Worm (Caenorhabditis elegans) whole organism, mixed stage, embryonic: ENCODE data around the gene F37H8.6.

ENCODE experiments used
- M03D4.4 ChIP-seq: sonication (generic microtip); optimal IDR thresholded peaks from 2 replicates; lab custom pipeline; 2017; ENCODE audit warnings: mild to moderate bottlenecking, missing genetic modification characterization, missing compliant biosample characterization
- bed-3 ChIP-seq: fragments of 200-800 bp; sonication (Bioruptor generic); optimal IDR thresholded peaks from 3 replicates; lab custom pipeline; 2018; ENCODE audit warnings: mild to moderate bottlenecking, missing genetic modification characterization, moderate library complexity, missing compliant biosample characterization
- blmp-1 ChIP-seq: fragments of 150-350 bp; optimal IDR thresholded peaks from 2 replicates; lab custom pipeline; 2014; ENCODE audit warnings: missing biosample characterization, missing genetic modification characterization
- ceh-39 ChIP-seq: fragments of 150-350 bp; optimal IDR thresholded peaks from 2 replicates; lab custom pipeline; 2014; ENCODE audit warnings: missing biosample characterization, missing genetic modification characterization
- ceh-43 ChIP-seq: fragments of 200-800 bp; sonication (Bioruptor generic); optimal IDR thresholded peaks from 2 replicates; lab custom pipeline; 2018; ENCODE audit warnings: mild to moderate bottlenecking, missing genetic modification characterization, moderate library complexity, missing compliant biosample characterization
- ceh-83 ChIP-seq: fragments of 200-800 bp; sonication (Bioruptor generic); optimal IDR thresholded peaks from 2 replicates; lab custom pipeline; 2018; ENCODE audit warnings: mild to moderate bottlenecking, missing genetic modification characterization, missing compliant biosample characterization
- ces-1 ChIP-seq: fragments of 150-350 bp; optimal IDR thresholded peaks from 2 replicates; lab custom pipeline; 2014; ENCODE audit warnings: missing biosample characterization, missing genetic modification reagents, missing genetic modification characterization
- cnd-1 ChIP-seq: fragments of 200-800 bp; sonication (Bioruptor generic); optimal IDR thresholded peaks from 2 replicates; lab custom pipeline; 2018; ENCODE audit warnings: mild to moderate bottlenecking, missing genetic modification characterization, missing compliant biosample characterization
- drap-1 ChIP-seq: fragments of 200-800 bp; sonication (Bioruptor generic); optimal IDR thresholded peaks from 3 replicates; lab custom pipeline; 2018; ENCODE audit warnings: mild to moderate bottlenecking, missing genetic modification characterization, missing compliant biosample characterization
- elt-1 ChIP-seq: sonication (generic microtip); optimal IDR thresholded peaks from 2 replicates; lab custom pipeline; 2017; ENCODE audit warnings: missing genetic modification characterization, mild to moderate bottlenecking, missing compliant biosample characterization, antibody characterized with exemption, moderate library complexity, borderline replicate concordance; ENCODE audit not compliant: insufficient read depth
- elt-3 ChIP-seq: fragments of 150-350 bp; optimal IDR thresholded peaks from 2 replicates; lab custom pipeline; 2014; ENCODE audit warnings: missing biosample characterization, missing genetic modification characterization
- flh-1 ChIP-seq: fragments of 200-800 bp; sonication (Bioruptor generic); optimal IDR thresholded peaks from 2 replicates; lab custom pipeline; 2018; ENCODE audit warnings: mild to moderate bottlenecking, missing genetic modification characterization, moderate library complexity, missing compliant biosample characterization
- ham-2 ChIP-seq: fragments of 200-800 bp; sonication (Bioruptor generic); optimal IDR thresholded peaks from 2 replicates; lab custom pipeline; 2018; ENCODE audit warnings: mild to moderate bottlenecking, missing genetic modification characterization, missing compliant biosample characterization
- hlh-1 ChIP-seq: fragments of 150-350 bp; optimal IDR thresholded peaks from 2 replicates; lab custom pipeline; 2014; ENCODE audit warnings: missing biosample characterization, missing genetic modification reagents, missing genetic modification characterization
- lin-13 ChIP-seq: fragments of 150-350 bp; optimal IDR thresholded peaks from 2 replicates; lab custom pipeline; 2014; ENCODE audit warnings: missing biosample characterization, missing genetic modification characterization
- lin-32 ChIP-seq: fragments of 200-800 bp; sonication (Bioruptor generic); optimal IDR thresholded peaks from 2 replicates; lab custom pipeline; 2018; ENCODE audit warnings: mild to moderate bottlenecking, missing genetic modification characterization, missing compliant biosample characterization
- lsy-2 ChIP-seq: fragments of 150-350 bp; optimal IDR thresholded peaks from 2 replicates; lab custom pipeline; 2014; ENCODE audit warnings: missing biosample characterization, missing genetic modification characterization
- mep-1 ChIP-seq: fragments of 150-350 bp; optimal IDR thresholded peaks from 2 replicates; lab custom pipeline; 2017; ENCODE audit warnings: missing biosample characterization, missing genetic modification reagents, missing genetic modification characterization, inconsistent platforms
- mls-2 ChIP-seq: sonication (generic microtip); optimal IDR thresholded peaks from 2 replicates; lab custom pipeline; 2016; ENCODE audit warnings: mild to moderate bottlenecking, missing genetic modification characterization, moderate library complexity, missing compliant biosample characterization
- nhr-12 ChIP-seq: fragments of 150-350 bp; optimal IDR thresholded peaks from 2 replicates; lab custom pipeline; 2014; ENCODE audit warnings: missing biosample characterization, missing genetic modification characterization
- nhr-2 ChIP-seq: fragments of 150-350 bp; optimal IDR thresholded peaks from 2 replicates; lab custom pipeline; 2014; ENCODE audit warnings: missing biosample characterization, missing genetic modification characterization
- nhr-237 ChIP-seq: fragments of 150-350 bp; optimal IDR thresholded peaks from 2 replicates; lab custom pipeline; 2014; ENCODE audit warnings: missing biosample characterization, missing genetic modification characterization
- nhr-28 ChIP-seq: fragments of 150-350 bp; optimal IDR thresholded peaks from 2 replicates; lab custom pipeline; 2014; ENCODE audit warnings: missing biosample characterization, missing genetic modification characterization
- nhr-76 ChIP-seq: sonication (generic microtip); optimal IDR thresholded peaks from 2 replicates; lab custom pipeline; 2017; ENCODE audit warnings: missing biosample characterization, missing genetic modification characterization
- pha-4 ChIP-seq: fragments of 150-350 bp; optimal IDR thresholded peaks from 2 replicates; lab custom pipeline; 2018; ENCODE audit warnings: missing biosample characterization, missing genetic modification reagents, missing genetic modification characterization
- sem-2 ChIP-seq: fragments of 200-800 bp; sonication (Bioruptor generic); optimal IDR thresholded peaks from 2 replicates; lab custom pipeline; 2018; ENCODE audit warnings: mild to moderate bottlenecking, missing genetic modification characterization, missing compliant biosample characterization
- snpc-4 ChIP-seq: fragments of 150-350 bp; optimal IDR thresholded peaks from 2 replicates; lab custom pipeline; 2014; ENCODE audit warnings: missing biosample characterization, missing genetic modification characterization
- sptf-1 ChIP-seq: sonication (generic microtip); optimal IDR thresholded peaks from 2 replicates; lab custom pipeline; 2017; ENCODE audit warnings: mild to moderate bottlenecking, missing genetic modification characterization, moderate library complexity, missing compliant biosample characterization
- tbx-8 ChIP-seq: fragments of 200-800 bp; sonication (Bioruptor generic); optimal IDR thresholded peaks from 2 replicates; lab custom pipeline; 2018; ENCODE audit warnings: mild to moderate bottlenecking, missing genetic modification characterization, moderate library complexity, missing compliant biosample characterization
- unc-120 ChIP-seq: sonication (generic microtip); optimal IDR thresholded peaks from 2 replicates; lab custom pipeline; 2017; ENCODE audit warnings: missing genetic modification characterization, missing compliant biosample characterization; ENCODE audit not compliant: poor library complexity, severe bottlenecking
- unc-39 ChIP-seq: fragments of 150-350 bp; optimal IDR thresholded peaks from 2 replicates; lab custom pipeline; 2014; ENCODE audit warnings: missing biosample characterization, missing genetic modification characterization
- unc-62 ChIP-seq: fragments of 150-350 bp; optimal IDR thresholded peaks from 2 replicates; lab custom pipeline; 2014; ENCODE audit warnings: missing biosample characterization, missing genetic modification reagents, missing genetic modification characterization
- ztf-11 ChIP-seq: fragments of 150-350 bp; optimal IDR thresholded peaks from 2 replicates; lab custom pipeline; 2014; ENCODE audit warnings: missing biosample characterization, missing genetic modification characterization

Gene F37H8.6

DNA sequence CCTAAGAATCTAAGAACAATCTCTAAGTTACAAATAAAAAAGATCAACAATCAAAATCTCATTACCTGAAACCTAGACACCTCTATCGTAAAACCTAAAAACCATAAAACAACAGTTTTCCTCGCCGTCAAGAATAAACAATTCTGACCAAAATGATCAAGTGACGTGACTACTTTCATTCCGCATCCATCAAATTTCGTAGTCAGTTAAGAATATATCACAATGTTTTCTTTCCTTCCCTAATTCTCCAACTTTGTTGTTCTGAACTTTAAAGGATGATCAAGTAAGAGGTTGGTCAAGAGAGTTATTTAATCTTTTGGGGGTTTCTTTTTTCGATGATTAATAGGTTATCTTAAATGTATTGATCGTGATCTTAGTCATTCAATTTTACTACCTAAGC is 14.0 kb downstream of the F37H8.6 start:
- no peak for TF ChIP-seq ham-2
- no peak for TF ChIP-seq tbx-8
- no peak for TF ChIP-seq sptf-1 (tag; lab: Kevin White, UChicago)
- no peak for TF ChIP-seq nhr-28 (tag; lab: Kevin White, UChicago)
- TF ChIP-seq ces-1 (GFP tag; lab: Kevin White, UChicago): no peak
- no peak for TF ChIP-seq elt-1 (tag; lab: Kevin White, UChicago)
- TF ChIP-seq nhr-237 (tag; lab: Kevin White, UChicago): no peak
- no peak for TF ChIP-seq mls-2 (tag; lab: Kevin White, UChicago)
- TF ChIP-seq hlh-1 (tag; lab: Kevin White, UChicago): no peak
- TF ChIP-seq flh-1 (GFP tag; lab: Kevin White, UChicago): no peak
- TF ChIP-seq lin-13: no peak
- no peak for TF ChIP-seq bed-3 (GFP tag; lab: Kevin White, UChicago)
- TF ChIP-seq sem-2 (GFP tag; lab: Kevin White, UChicago): no peak
- TF ChIP-seq unc-62 (GFP tag; lab: Kevin White, UChicago): no peak
- TF ChIP-seq unc-39 (tag; lab: Kevin White, UChicago): no peak
- no peak for TF ChIP-seq nhr-2
- no peak for TF ChIP-seq ceh-43
- TF ChIP-seq blmp-1 (tag; lab: Kevin White, UChicago): no peak
- TF ChIP-seq unc-120 (tag; lab: Kevin White, UChicago): no peak

DNA sequence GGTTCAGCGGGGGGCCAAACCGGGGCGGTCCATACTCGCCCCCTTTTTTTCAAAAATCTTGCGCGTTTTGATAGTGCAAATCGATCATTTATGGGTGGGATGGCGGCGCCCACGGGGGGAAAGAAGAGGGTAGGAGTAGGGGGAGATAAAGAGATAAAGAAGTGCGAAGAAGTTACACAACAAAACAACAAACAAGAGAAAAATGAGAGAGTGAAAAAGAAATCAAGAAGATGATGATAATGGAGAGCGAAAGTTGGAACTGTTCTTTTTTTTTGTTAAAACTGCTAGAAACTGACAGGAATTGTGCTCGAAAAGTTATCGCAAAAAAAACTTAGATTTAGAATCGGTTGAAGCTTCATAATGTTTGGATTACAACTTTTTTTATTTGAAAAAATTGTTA is 14.9 kb downstream of the F37H8.6 start, which contains the start of gene ptr-13:
ptr-13 (minus strand) TSS at position 92 of the 400 bp plus-strand sequence.
- TF ChIP-seq nhr-237 (tag; lab: Kevin White, UChicago): no peak

DNA sequence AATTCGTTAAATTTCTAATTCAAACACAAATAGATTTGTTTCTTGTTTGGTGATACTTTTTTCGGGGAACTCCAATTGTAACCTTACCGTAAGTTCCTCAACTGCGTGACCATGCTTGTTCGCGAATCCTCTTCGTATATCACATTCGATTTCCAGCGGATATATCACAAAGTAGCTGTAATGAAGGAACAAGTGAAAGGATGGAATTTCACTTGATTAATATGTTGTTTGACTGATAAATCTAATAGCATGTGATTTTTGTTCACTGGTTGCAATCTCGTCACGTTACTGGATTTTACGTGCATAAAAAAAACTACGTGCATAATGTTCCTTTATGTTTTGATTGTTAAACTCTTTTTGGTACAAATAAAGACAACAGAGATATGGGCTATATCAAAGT is 15.6 kb downstream of the F37H8.6 start:
- no peak for TF ChIP-seq pha-4 (tag; lab: Kevin White, UChicago)
- TF ChIP-seq ham-2: no peak
- TF ChIP-seq lin-32 (GFP tag; lab: Kevin White, UChicago): no peak
- no peak for TF ChIP-seq ces-1 (GFP tag; lab: Kevin White, UChicago)
- no peak for TF ChIP-seq mls-2 (tag; lab: Kevin White, UChicago)
- no peak for TF ChIP-seq elt-3 (tag; lab: Kevin White, UChicago)
- TF ChIP-seq unc-39 (tag; lab: Kevin White, UChicago): no peak
- TF ChIP-seq bed-3 (GFP tag; lab: Kevin White, UChicago): no peak
- no peak for TF ChIP-seq M03D4.4
- TF ChIP-seq ceh-39 (tag; lab: Kevin White, UChicago): no peak
- TF ChIP-seq blmp-1 (tag; lab: Kevin White, UChicago): no peak
- TF ChIP-seq sem-2 (GFP tag; lab: Kevin White, UChicago): no peak
- no peak for TF ChIP-seq ztf-11 (tag; lab: Kevin White, UChicago)
- no peak for TF ChIP-seq hlh-1 (tag; lab: Kevin White, UChicago)
- TF ChIP-seq drap-1: no peak
- TF ChIP-seq lsy-2 (tag; lab: Kevin White, UChicago): no peak
- no peak for TF ChIP-seq mep-1 (tag; lab: Kevin White, UChicago)
- no peak for TF ChIP-seq cnd-1 (tag; lab: Kevin White, UChicago)

DNA sequence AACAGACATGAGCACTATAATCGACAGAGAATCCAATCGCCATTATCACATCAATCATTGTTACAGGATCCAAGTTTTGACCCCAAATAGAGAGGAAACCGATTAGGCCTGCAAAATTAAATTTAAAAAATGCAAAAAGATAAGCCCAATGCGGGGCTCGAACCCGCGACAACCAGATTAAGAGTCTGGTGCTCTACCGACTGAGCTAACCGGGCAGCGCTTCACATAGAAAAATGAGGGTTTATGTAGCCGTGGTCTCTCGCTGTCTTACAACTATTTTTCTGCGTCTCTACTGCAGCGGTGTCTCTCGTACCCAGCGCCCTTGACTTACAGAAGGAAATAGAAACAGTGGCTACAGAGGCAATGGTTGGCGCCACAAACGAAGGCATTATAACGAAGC is 19.6 kb downstream of the F37H8.6 start:
- TF ChIP-seq nhr-2 (no peak), pha-4 (tag; lab: Kevin White, UChicago) (no peak), tbx-8 (no peak), blmp-1 (tag; lab: Kevin White, UChicago) (no peak), unc-39 (tag; lab: Kevin White, UChicago) (no peak), nhr-237 (tag; lab: Kevin White, UChicago) (no peak), bed-3 (GFP tag; lab: Kevin White, UChicago) (peak; percentile 52), unc-120 (tag; lab: Kevin White, UChicago) (peak; percentile 70), mls-2 (tag; lab: Kevin White, UChicago) (peak; percentile 52), lin-32 (GFP tag; lab: Kevin White, UChicago) (no peak), sptf-1 (tag; lab: Kevin White, UChicago) (peak; percentile 71), drap-1 (peak; percentile 60), cnd-1 (tag; lab: Kevin White, UChicago) (peak; percentile 13), unc-62 (GFP tag; lab: Kevin White, UChicago) (no peak), nhr-12 (no peak), nhr-76 (tag; lab: Kevin White, UChicago) (no peak), M03D4.4 (peak; percentile 47), elt-1 (tag; lab: Kevin White, UChicago) (no peak), ceh-83 (GFP tag; lab: Kevin White, UChicago) (no peak), elt-3 (tag; lab: Kevin White, UChicago) (no peak), snpc-4 (tag; lab: Kevin White, UChicago) (no peak), lsy-2 (tag; lab: Kevin White, UChicago) (no peak), ztf-11 (tag; lab: Kevin White, UChicago) (no peak), ham-2 (peak; percentile 61)
